Worm (Caenorhabditis elegans): Measurements from ENCODE around the gene F13A7.7.
A peak's percentile ranks its signal among the peaks of the same experiment; 100 is the strongest.
"Not testable (repeated sequence)": the region's sequence is repeated elsewhere in the genome, so short reads cannot be mapped to it uniquely, and the experiment has no call there.

The F13A7.7 gene

ce11 chrV:16355941-16356340 is 27.7 kb downstream of the F13A7.7 start:
- TF ChIP-seq W03F9.2 (tag; optimal IDR thresholded peaks at IDR 0.05) (peak; percentile 64), him-1 (tag; optimal IDR thresholded peaks at IDR 0.05) (peak; percentile 86), dao-5 (tag; optimal IDR thresholded peaks at IDR 0.05) (no peak)

ce11 chrV:16354675-16355074 is 29.0 kb downstream of the F13A7.7 start:
- TF ChIP-seq W03F9.2 (tag; optimal IDR thresholded peaks at IDR 0.05) (no peak), him-1 (tag; optimal IDR thresholded peaks at IDR 0.05) (no peak), dao-5 (tag; optimal IDR thresholded peaks at IDR 0.05) (no peak)

DNA sequence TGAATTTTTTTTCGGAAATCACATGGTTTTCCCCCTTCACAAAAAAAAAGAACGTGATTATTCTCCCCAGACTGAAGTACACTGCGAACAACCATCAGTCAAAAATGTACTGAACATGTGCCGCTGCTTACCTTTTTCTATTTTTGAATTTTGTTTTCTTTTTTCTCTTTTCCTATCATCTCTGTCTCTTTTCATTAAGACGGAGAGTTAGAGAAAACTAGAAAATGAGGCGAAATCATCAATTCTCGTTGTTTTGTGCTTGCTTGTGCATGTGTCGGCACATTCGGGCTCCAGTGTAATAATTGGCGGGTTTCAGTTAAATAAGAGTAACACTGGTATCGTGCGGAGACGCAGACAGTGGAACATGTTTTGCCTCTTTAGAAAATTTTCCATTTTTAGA is 31.3 kb downstream of the F13A7.7 start:
- TF ChIP-seq W03F9.2 (tag; optimal IDR thresholded peaks at IDR 0.05) (peak; percentile 17), dao-5 (tag; optimal IDR thresholded peaks at IDR 0.05) (no peak), him-1 (tag; optimal IDR thresholded peaks at IDR 0.05) (no peak)

- TF ChIP-seq W03F9.2 (tag; optimal IDR thresholded peaks at IDR 0.05) (no peak), him-1 (tag; optimal IDR thresholded peaks at IDR 0.05) (no peak), dao-5 (tag; optimal IDR thresholded peaks at IDR 0.05) (no peak)
Observed at ce11 chrV:16351757-16352156, 31.9 kb downstream of the F13A7.7 start.

ce11 chrV:16350775-16351378 is 32.8 kb downstream of the F13A7.7 start:
- TF ChIP-seq dao-5 (tag; optimal IDR thresholded peaks at IDR 0.05) (no peak), him-1 (tag; optimal IDR thresholded peaks at IDR 0.05) (peak; percentile 81), W03F9.2 (tag; optimal IDR thresholded peaks at IDR 0.05) (no peak)

ce11 chrV:16350061-16350460 is 33.6 kb downstream of the F13A7.7 start:
- TF ChIP-seq W03F9.2 (tag; optimal IDR thresholded peaks at IDR 0.05) = no peak

ce11 chrV:16346406-16347108 is 37.1 kb downstream of the F13A7.7 start, which contains the start of the genes W08G11.5 and W08G11.1:
TSS of gene W08G11.5 (minus strand) at chrV:16346506.
TSS of gene W08G11.1 (plus strand) at chrV:16347058.
- TF ChIP-seq dao-5 (tag; optimal IDR thresholded peaks at IDR 0.05) = no peak
- TF ChIP-seq him-1 (tag; optimal IDR thresholded peaks at IDR 0.05) = no peak
- TF ChIP-seq W03F9.2 (tag; optimal IDR thresholded peaks at IDR 0.05) = no peak

ce11 chrV:16342258-16342618 is 41.4 kb downstream of the F13A7.7 start, which contains the start of gene nhr-193:
TSS of gene nhr-193 (plus strand) at chrV:16342308.
- TF ChIP-seq dao-5 (tag; optimal IDR thresholded peaks at IDR 0.05) = no peak
- no peak for TF ChIP-seq W03F9.2 (tag; optimal IDR thresholded peaks at IDR 0.05)
- no peak for TF ChIP-seq him-1 (tag; optimal IDR thresholded peaks at IDR 0.05)

- TF ChIP-seq dao-5, W03F9.2, him-1 (tag; optimal IDR thresholded peaks at IDR 0.05): not testable (repeated sequence)
Observed at ce11 chrV:16338287-16339092, 45.1 kb downstream of the F13A7.7 start, which contains the start of gene slc-9B.2. TSS of gene slc-9B.2 (plus strand) at chrV:16339042.

ce11 chrV:16336326-16336725 is 47.3 kb downstream of the F13A7.7 start, which contains the start of gene srw-87:
TSS of gene srw-87 (plus strand) at chrV:16336626.
- TF ChIP-seq W03F9.2 (tag; optimal IDR thresholded peaks at IDR 0.05) (no peak), dao-5 (tag; optimal IDR thresholded peaks at IDR 0.05) (no peak), him-1 (tag; optimal IDR thresholded peaks at IDR 0.05) (no peak)

- TF ChIP-seq W03F9.2 (tag; optimal IDR thresholded peaks at IDR 0.05) = no peak
- TF ChIP-seq dao-5 (tag; optimal IDR thresholded peaks at IDR 0.05) = no peak
- no peak for TF ChIP-seq him-1 (tag; optimal IDR thresholded peaks at IDR 0.05)
Observed at ce11 chrV:16333412-16333811, 50.2 kb downstream of the F13A7.7 start, which contains the start of gene srh-167. TSS of gene srh-167 (plus strand) at chrV:16333712.

Measured in whole organism, L4/young adult.